Worm (Caenorhabditis elegans) whole organism, L1 larva: ENCODE results near the gene orc-4.
A peak's percentile ranks its signal among the peaks of the same experiment; 100 is the strongest.

Experiments
- C04F5.9 ChIP-seq: sonication (generic microtip); optimal IDR thresholded peaks from 2 replicates; lab custom pipeline; 2016; ENCODE audit warnings: missing genetic modification characterization, missing compliant biosample characterization
- C16A3.4 ChIP-seq: fragments of 150-350 bp; optimal IDR thresholded peaks from 2 replicates; lab custom pipeline; 2014; ENCODE audit warnings: missing biosample characterization, missing genetic modification characterization
- Y116A8C.19 ChIP-seq: sonication (generic microtip); optimal IDR thresholded peaks from 2 replicates; lab custom pipeline; 2016; ENCODE audit warnings: missing compliant biosample characterization, missing genetic modification characterization, borderline replicate concordance
- ama-1 ChIP-seq: fragments of 150-350 bp; optimal IDR thresholded peaks from 2 replicates; lab custom pipeline; 2014
- blmp-1 ChIP-seq: fragments of 150-350 bp; optimal IDR thresholded peaks from 2 replicates; lab custom pipeline; 2014; ENCODE audit warnings: missing biosample characterization, missing genetic modification characterization
- ceh-88 ChIP-seq: fragments of 200-800 bp; sonication (Bioruptor generic); IDR thresholded peaks from 2 replicates; pipeline ENCODE4 v1.3.6; 2022; ENCODE audit warnings: missing genetic modification characterization, missing compliant biosample characterization
- ces-1 ChIP-seq: fragments of 150-350 bp; optimal IDR thresholded peaks from 2 replicates; lab custom pipeline; 2014; ENCODE audit warnings: missing biosample characterization, missing genetic modification reagents, missing genetic modification characterization
- efl-1 ChIP-seq, 4 experiments: fragments of 150-350 bp; optimal IDR thresholded peaks in 3 of 4; peaks in 1 of 4; 1 replicate in 1 of 4; 2 replicates in 3 of 4; lab custom pipeline; 2014; ENCODE audit warnings: missing biosample characterization in 2 of 4, missing genetic modification characterization in 2 of 4, missing genetic modification reagents in 2 of 4
- elt-2 ChIP-seq: sonication (generic microtip); optimal IDR thresholded peaks from 2 replicates; lab custom pipeline; 2016; ENCODE audit warnings: missing genetic modification characterization, mild to moderate bottlenecking, inconsistent platforms, missing compliant biosample characterization, missing genetic modification reagents
- elt-3 ChIP-seq, 6 experiments: fragments of 150-350 bp in 1 of 6; sonication (generic microtip); optimal IDR thresholded peaks; 2 replicates each; lab custom pipeline; 2017 to 2018; ENCODE audit warnings: missing biosample characterization in 6 of 6, missing genetic modification characterization in 6 of 6, inconsistent platforms in 1 of 6
- ets-5 ChIP-seq: fragments of 200-800 bp; sonication (Bioruptor generic); IDR thresholded peaks from 2 replicates; pipeline ENCODE4 v1.3.6; 2022; ENCODE audit warnings: missing genetic modification characterization, missing compliant biosample characterization
- fkh-4 ChIP-seq: sonication (generic microtip); optimal IDR thresholded peaks from 2 replicates; lab custom pipeline; 2016; ENCODE audit warnings: missing compliant biosample characterization, missing genetic modification characterization, borderline replicate concordance
- fkh-8 ChIP-seq: sonication (generic microtip); optimal IDR thresholded peaks from 2 replicates; lab custom pipeline; 2016; ENCODE audit warnings: mild to moderate bottlenecking, missing genetic modification characterization, missing compliant biosample characterization
- grh-1 ChIP-seq: fragments of 200-800 bp; sonication (Bioruptor generic); IDR thresholded peaks from 2 replicates; pipeline ENCODE4 v1.3.6; 2022; ENCODE audit warnings: missing genetic modification reagents, missing genetic modification characterization, missing compliant biosample characterization
- hlh-4 ChIP-seq: sonication (generic microtip); optimal IDR thresholded peaks from 2 replicates; lab custom pipeline; 2016; ENCODE audit warnings: mild to moderate bottlenecking, missing genetic modification characterization, missing compliant biosample characterization
- irx-1 ChIP-seq: sonication (generic microtip); optimal IDR thresholded peaks from 2 replicates; lab custom pipeline; 2016; ENCODE audit warnings: missing genetic modification characterization, missing compliant biosample characterization
- isw-1 ChIP-seq: fragments of 200-800 bp; sonication (Bioruptor generic); IDR thresholded peaks from 2 replicates; pipeline ENCODE4 v1.3.6; 2022; ENCODE audit warnings: missing genetic modification characterization, missing compliant biosample characterization
- jun-1 ChIP-seq: fragments of 150-350 bp; optimal IDR thresholded peaks from 2 replicates; lab custom pipeline; 2014; ENCODE audit warnings: missing biosample characterization, missing genetic modification reagents, missing genetic modification characterization
- lin-13 ChIP-seq: fragments of 150-350 bp; optimal IDR thresholded peaks from 2 replicates; lab custom pipeline; 2014; ENCODE audit warnings: missing biosample characterization, missing genetic modification reagents, missing genetic modification characterization
- lin-14 ChIP-seq: fragments of 200-800 bp; sonication (Bioruptor generic); optimal IDR thresholded peaks from 2 replicates; lab custom pipeline; 2018; ENCODE audit warnings: mild to moderate bottlenecking, missing genetic modification characterization, moderate library complexity, missing compliant biosample characterization
- lin-39 ChIP-seq: fragments of 150-350 bp; optimal IDR thresholded peaks from 2 replicates; lab custom pipeline; 2014; ENCODE audit warnings: missing biosample characterization, missing genetic modification reagents, missing genetic modification characterization
- mef-2 ChIP-seq: fragments of 150-350 bp; optimal IDR thresholded peaks from 2 replicates; lab custom pipeline; 2014; ENCODE audit warnings: missing biosample characterization, missing genetic modification characterization
- mep-1 ChIP-seq: fragments of 150-350 bp; optimal IDR thresholded peaks from 2 replicates; lab custom pipeline; 2014; ENCODE audit warnings: missing biosample characterization, missing genetic modification characterization
- nhr-11 ChIP-seq: fragments of 150-350 bp; optimal IDR thresholded peaks from 2 replicates; lab custom pipeline; 2014; ENCODE audit warnings: missing biosample characterization, missing genetic modification characterization
- nhr-12 ChIP-seq: sonication (generic microtip); optimal IDR thresholded peaks from 2 replicates; lab custom pipeline; 2017; ENCODE audit warnings: missing biosample characterization, missing genetic modification characterization
- nhr-28 ChIP-seq: fragments of 150-350 bp; optimal IDR thresholded peaks from 2 replicates; lab custom pipeline; 2014; ENCODE audit warnings: missing biosample characterization, missing genetic modification characterization
- nhr-47 ChIP-seq: sonication (generic microtip); optimal IDR thresholded peaks from 2 replicates; lab custom pipeline; 2016; ENCODE audit warnings: mild to moderate bottlenecking, missing genetic modification characterization, moderate library complexity, missing compliant biosample characterization
- nhr-71 ChIP-seq: sonication (generic microtip); optimal IDR thresholded peaks from 2 replicates; lab custom pipeline; 2016; ENCODE audit warnings: mild to moderate bottlenecking, missing genetic modification characterization, moderate library complexity, missing compliant biosample characterization
- nhr-77 ChIP-seq: fragments of 150-350 bp; optimal IDR thresholded peaks from 2 replicates; lab custom pipeline; 2014; ENCODE audit warnings: missing biosample characterization, missing genetic modification characterization
- nhr-85 ChIP-seq: sonication (generic microtip); peaks from one replicate; lab custom pipeline; 2016; ENCODE audit warnings: missing genetic modification characterization, inconsistent platforms, missing compliant biosample characterization
- pag-3 ChIP-seq: sonication (generic microtip); optimal IDR thresholded peaks from 2 replicates; lab custom pipeline; 2017; ENCODE audit warnings: missing genetic modification characterization, mild to moderate bottlenecking, missing compliant biosample characterization, antibody characterized with exemption, borderline replicate concordance; ENCODE audit not compliant: insufficient read depth
- swsn-7 ChIP-seq: sonication (generic microtip); optimal IDR thresholded peaks from 2 replicates; lab custom pipeline; 2016; ENCODE audit warnings: missing genetic modification characterization, missing compliant biosample characterization
- unc-130 ChIP-seq: fragments of 150-350 bp; optimal IDR thresholded peaks from 2 replicates; lab custom pipeline; 2017; ENCODE audit warnings: missing biosample characterization, missing genetic modification characterization, inconsistent platforms
- unc-30 ChIP-seq: sonication (generic microtip); optimal IDR thresholded peaks from 2 replicates; lab custom pipeline; 2017; ENCODE audit warnings: missing biosample characterization, missing genetic modification characterization
- unc-98 ChIP-seq: fragments of 200-800 bp; sonication (Bioruptor generic); IDR thresholded peaks from 2 replicates; pipeline ENCODE4 v1.3.6; 2022; ENCODE audit warnings: missing genetic modification characterization, missing compliant biosample characterization
- vab-15 ChIP-seq: sonication (generic microtip); optimal IDR thresholded peaks from 2 replicates; lab custom pipeline; 2017; ENCODE audit warnings: missing genotype, mild to moderate bottlenecking, missing genetic modification characterization, missing compliant biosample characterization
- zag-1 ChIP-seq: fragments of 150-350 bp; optimal IDR thresholded peaks from 2 replicates; lab custom pipeline; 2014; ENCODE audit warnings: missing biosample characterization, missing genetic modification characterization
- zip-4 ChIP-seq: fragments of 200-800 bp; sonication (Bioruptor generic); optimal IDR thresholded peaks from 2 replicates; lab custom pipeline; 2018; ENCODE audit warnings: mild to moderate bottlenecking, missing genetic modification characterization, moderate library complexity, missing compliant biosample characterization
- ztf-4 ChIP-seq: fragments of 150-350 bp; optimal IDR thresholded peaks from 2 replicates; lab custom pipeline; 2014; ENCODE audit warnings: missing biosample characterization, missing genetic modification characterization

The orc-4 gene

ce11 chrIII:10661292-10661691 lies 15.3 kb downstream of the orc-4 start:
- no peak for TF ChIP-seq grh-1 (GFP tag; lab: Robert Waterston, UW)
- no peak for TF ChIP-seq nhr-77 (tag; lab: Kevin White, UChicago)
- TF ChIP-seq lin-13 (GFP tag; lab: Kevin White, UChicago), result no peak
- no peak for TF ChIP-seq elt-2 (tag; lab: Kevin White, UChicago)
- TF ChIP-seq blmp-1, result peak; percentile 58
- TF ChIP-seq elt-3 (tag; optimal IDR thresholded peaks at IDR 0.05; lab: Kevin White, UChicago), result peak in 1 of 6 experiments; percentile 6
- no peak for TF ChIP-seq C04F5.9 (tag; lab: Kevin White, UChicago)
- no peak for TF ChIP-seq swsn-7 (tag; lab: Kevin White, UChicago)
- TF ChIP-seq ces-1 (GFP tag; lab: Kevin White, UChicago), result no peak
- TF ChIP-seq unc-98 (GFP tag; lab: Robert Waterston, UW), result no peak
- TF ChIP-seq ztf-4 (tag; lab: Kevin White, UChicago), result no peak
- TF ChIP-seq irx-1 (tag; lab: Kevin White, UChicago), result no peak
- TF ChIP-seq nhr-71, result no peak
- TF ChIP-seq ets-5 (GFP tag; lab: Robert Waterston, UW), result no peak
- peak; percentile 38 for TF ChIP-seq lin-14 (GFP tag; lab: Kevin White, UChicago)
- TF ChIP-seq nhr-85, result peak; percentile 79
- TF ChIP-seq unc-130 (tag; lab: Kevin White, UChicago), result no peak
- TF ChIP-seq nhr-28 (tag; lab: Kevin White, UChicago), result no peak
- TF ChIP-seq ama-1 (lab: Kevin White, UChicago), result no peak
- no peak for TF ChIP-seq fkh-4 (tag; lab: Kevin White, UChicago)
- no peak for TF ChIP-seq unc-30
- no peak for TF ChIP-seq nhr-12 (tag; lab: Kevin White, UChicago)

- TF ChIP-seq nhr-85 (peak; percentile 55), ama-1 (lab: Kevin White, UChicago) (no peak), ztf-4 (tag; lab: Kevin White, UChicago) (no peak)
These were observed 20.7 kb downstream of the orc-4 start for ce11 chrIII:10666640-10667039.

ce11 chrIII:10671894-10672293 lies 25.9 kb downstream of the orc-4 start:
- TF ChIP-seq zag-1 (tag; lab: Kevin White, UChicago), result no peak
- TF ChIP-seq vab-15 (tag; lab: Kevin White, UChicago), result no peak
- no peak for TF ChIP-seq mep-1 (tag; lab: Kevin White, UChicago)
- no peak for TF ChIP-seq unc-98 (GFP tag; lab: Robert Waterston, UW)
- no peak for TF ChIP-seq efl-1 (optimal IDR thresholded peaks at IDR 0.05; lab: Kevin White, UChicago)
- peak in 1 of 2 experiments; percentile 60 for TF ChIP-seq efl-1 (GFP tag; optimal IDR thresholded peaks at IDR 0.05 in 1 of 2; lab: Kevin White, UChicago)
- TF ChIP-seq hlh-4 (tag; lab: Kevin White, UChicago), result no peak
- TF ChIP-seq nhr-47, result no peak
- TF ChIP-seq jun-1, result no peak
- no peak for TF ChIP-seq pag-3 (tag; lab: Kevin White, UChicago)
- TF ChIP-seq nhr-11 (tag; lab: Kevin White, UChicago), result no peak
- no peak for TF ChIP-seq Y116A8C.19 (tag; lab: Kevin White, UChicago)
- TF ChIP-seq swsn-7 (tag; lab: Kevin White, UChicago), result no peak
- peak; percentile 83 for TF ChIP-seq blmp-1
- TF ChIP-seq lin-39 (tag; lab: Kevin White, UChicago), result no peak
- no peak for TF ChIP-seq fkh-4 (tag; lab: Kevin White, UChicago)
- TF ChIP-seq, all 84 proteins: peak for 2

ce11 chrIII:10678971-10679370 lies 33.0 kb downstream of the orc-4 start, which contains the start of gene Y39A1A.16:
Gene Y39A1A.16 (plus strand): TSS chrIII:10679271.
- TF ChIP-seq fkh-8 (tag; lab: Kevin White, UChicago), result no peak
- TF ChIP-seq pag-3 (tag; lab: Kevin White, UChicago), result no peak
- no peak for TF ChIP-seq ama-1 (lab: Kevin White, UChicago)
- TF ChIP-seq ceh-88 (GFP tag; lab: Robert Waterston, UW), result no peak
- TF ChIP-seq mef-2 (tag; lab: Kevin White, UChicago), result no peak
- TF ChIP-seq zip-4 (GFP tag; lab: Kevin White, UChicago), result no peak
- TF ChIP-seq C16A3.4 (tag; lab: Kevin White, UChicago), result no peak
- TF ChIP-seq ets-5 (GFP tag; lab: Robert Waterston, UW), result no peak
- no peak for TF ChIP-seq isw-1 (GFP tag; lab: Robert Waterston, UW)
